Worm (Caenorhabditis elegans): Measurements from ENCODE around the gene str-150.

ce11 chrV:16535172-16535571 is 47.9 kb upstream of the str-150 start, which contains the start of gene Y32B12B.8:
- TF ChIP-seq T22C8.4 (GFP tag; IDR thresholded peaks at IDR 0.05) (no peak), cog-1 (tag; optimal IDR thresholded peaks at IDR 0.05) (no peak), med-1 (GFP tag; optimal IDR thresholded peaks at IDR 0.05; ENCODE audit: insufficient read depth) (no peak), tab-1 (GFP tag; IDR thresholded peaks at IDR 0.05) (no peak), ztf-23 (GFP tag; IDR thresholded peaks at IDR 0.05) (no peak), flt-1 (GFP tag; IDR thresholded peaks at IDR 0.05) (no peak)
